Fruit fly (Drosophila melanogaster): ENCODE measurements around the gene sls.
A peak's percentile ranks its signal among the peaks of the same experiment; 100 is the strongest.

The sls gene

dm6 chr3L:2164031-2164537 lies 48.7 kb upstream of the sls start (continued):
- TF ChIP-seq CG10462 (GFP tag; optimal IDR thresholded peaks at IDR 0.05) (no peak), tio (GFP tag; optimal IDR thresholded peaks at IDR 0.05) (peak; percentile 9), Gsc (GFP tag; IDR thresholded peaks at IDR 0.05) (0 out of 2 replicates have a peak, but pooled peaks have one; percentile 11), CG3995 (GFP tag; optimal IDR thresholded peaks at IDR 0.05) (no peak), cas (GFP tag; IDR thresholded peaks at IDR 0.05) (no peak), HHEX (GFP tag; optimal IDR thresholded peaks at IDR 0.05) (no peak), CG1024 (GFP tag; IDR thresholded peaks at IDR 0.05) (no peak), CG1602 (GFP tag; optimal IDR thresholded peaks at IDR 0.05) (no peak), dysf (GFP tag; IDR thresholded peaks at IDR 0.05) (peak; percentile 66; the same call in 2 of the 3 replicates), sd (tag; optimal IDR thresholded peaks at IDR 0.05) (no peak), Oaz (GFP tag; IDR thresholded peaks at IDR 0.05) (no peak), CG4730 (GFP tag; IDR thresholded peaks at IDR 0.05) (peak; percentile 28; the same call in 1 of the 2 replicates), CG6272 (GFP tag; IDR thresholded peaks at IDR 0.05) (no peak), CG11456 (GFP tag; IDR thresholded peaks at IDR 0.05) (no peak), Jarid2 (GFP tag; optimal IDR thresholded peaks at IDR 0.05) (no peak), ind (GFP tag; optimal IDR thresholded peaks at IDR 0.05) (peak; percentile 54), Fer1 (GFP tag; optimal IDR thresholded peaks at IDR 0.05) (no peak), zfh2 (GFP tag; optimal IDR thresholded peaks at IDR 0.05) (no peak), Dref (GFP tag; IDR thresholded peaks at IDR 0.05) (no peak), CG17829 (tag; optimal IDR thresholded peaks at IDR 0.05) (peak; percentile 15), oc (tag; optimal IDR thresholded peaks at IDR 0.05) (no peak), p53 (GFP tag; optimal IDR thresholded peaks at IDR 0.05) (no peak), Vsx1 (GFP tag; optimal IDR thresholded peaks at IDR 0.05) (no peak), CG10366 (GFP tag; IDR thresholded peaks at IDR 0.05) (peak; percentile 34; the same call in 1 of the 2 replicates), pan (optimal IDR thresholded peaks at IDR 0.05) (no peak), pan (GFP tag; optimal IDR thresholded peaks at IDR 0.05 in 1 of 2, IDR thresholded peaks at IDR 0.05 in 1 of 2) (peak in 1 of 2 experiments; percentile 62), kah (GFP tag; optimal IDR thresholded peaks at IDR 0.05) (no peak), CG17186 (GFP tag; optimal IDR thresholded peaks at IDR 0.05) (no peak), D19B (GFP tag; optimal IDR thresholded peaks at IDR 0.05) (no peak), lab (GFP tag; optimal IDR thresholded peaks at IDR 0.05) (peak; percentile 14), chinmo (GFP tag; IDR thresholded peaks at IDR 0.05; ENCODE audit: partially characterized antibody) (no peak), CG11723 (GFP tag; optimal IDR thresholded peaks at IDR 0.05) (no peak), CG6854 (GFP tag; optimal IDR thresholded peaks at IDR 0.05) (no peak), CG13424 (tag; optimal IDR thresholded peaks at IDR 0.05) (no peak), ash1 (GFP tag; optimal IDR thresholded peaks at IDR 0.05) (no peak), lmd (GFP tag; IDR thresholded peaks at IDR 0.05) (peak; percentile 62; the same call in 1 of the 2 replicates), Dfd (GFP tag; optimal IDR thresholded peaks at IDR 0.05) (no peak), CG18764 (GFP tag; optimal IDR thresholded peaks at IDR 0.05) (no peak), CG6791 (GFP tag; IDR thresholded peaks at IDR 0.05; ENCODE audit: partially characterized antibody) (no peak), CG1529 (GFP tag; optimal IDR thresholded peaks at IDR 0.05) (no peak), zen2 (GFP tag; IDR thresholded peaks at IDR 0.05; ENCODE audit: partially characterized antibody) (no peak), CG17385 (GFP tag; optimal IDR thresholded peaks at IDR 0.05) (no peak), CG7786 (GFP tag; optimal IDR thresholded peaks at IDR 0.05) (no peak), CG2678 (tag; optimal IDR thresholded peaks at IDR 0.05) (peak; percentile 7), Mrtf (GFP tag; IDR thresholded peaks at IDR 0.05) (no peak), pnt (GFP tag; optimal IDR thresholded peaks at IDR 0.05) (peak; percentile 30), nom (GFP tag; optimal IDR thresholded peaks at IDR 0.05) (peak; percentile 81), Med (GFP tag) (peak; percentile 4), CG3847 (GFP tag; IDR thresholded peaks at IDR 0.05) (no peak), CG3407 (GFP tag; optimal IDR thresholded peaks at IDR 0.05) (no peak), vvl (GFP tag; IDR thresholded peaks at IDR 0.05) (peak; percentile 86)
